Fruit fly (Drosophila melanogaster): ENCODE results near the gene CG1582.

The CG1582 gene

DNA sequence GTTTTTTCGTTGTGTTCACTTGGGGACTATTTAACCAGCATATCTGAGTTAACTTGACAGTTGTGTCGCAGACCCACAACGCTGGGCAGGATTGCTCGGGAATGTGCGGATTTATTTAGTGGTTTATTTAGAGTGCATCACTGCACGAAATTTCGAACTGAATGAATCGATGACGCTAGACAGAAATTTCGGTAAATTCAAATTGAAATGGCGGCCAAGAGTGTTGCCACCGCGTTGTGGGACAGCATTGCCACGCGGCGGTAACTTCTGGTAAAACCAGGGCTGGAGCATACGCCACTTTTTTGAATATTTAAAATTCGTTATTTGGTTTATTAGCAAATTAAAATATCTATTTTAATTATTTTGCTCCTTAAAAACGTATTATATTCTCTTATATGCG lies 44.4 kb downstream of the CG1582 start, which contains the start of gene feo (continued):
- TF ChIP-seq pfk (GFP tag; optimal IDR thresholded peaks at IDR 0.05) = no peak
- 0 out of 2 replicates have a peak, but pooled peaks have one; percentile 20 for TF ChIP-seq Scr (GFP tag; IDR thresholded peaks at IDR 0.05; ENCODE audit: partially characterized antibody)
- peak; percentile 66 for TF ChIP-seq CG10267 (tag; optimal IDR thresholded peaks at IDR 0.05)
- no peak for TF ChIP-seq Vsx1 (GFP tag; optimal IDR thresholded peaks at IDR 0.05)
- TF ChIP-seq vfl (GFP tag; optimal IDR thresholded peaks at IDR 0.05) = no peak
- TF ChIP-seq CG6254 (GFP tag; optimal IDR thresholded peaks at IDR 0.05) = no peak
- no peak for TF ChIP-seq slbo (GFP tag; IDR thresholded peaks at IDR 0.05)
- TF ChIP-seq CG4282 (GFP tag; optimal IDR thresholded peaks at IDR 0.05) = no peak
- no peak for TF ChIP-seq CrebB (tag; optimal IDR thresholded peaks at IDR 0.05)
- no peak for TF ChIP-seq CG2875 (GFP tag; optimal IDR thresholded peaks at IDR 0.05)
- TF ChIP-seq cg (GFP tag; optimal IDR thresholded peaks at IDR 0.05) = no peak
- TF ChIP-seq dmrt11E (tag; optimal IDR thresholded peaks at IDR 0.05) = no peak
- TF ChIP-seq pan (optimal IDR thresholded peaks at IDR 0.05) = no peak
- TF ChIP-seq pan (GFP tag; optimal IDR thresholded peaks at IDR 0.05 in 1 of 2, IDR thresholded peaks at IDR 0.05 in 1 of 2) = no peak
- no peak for TF ChIP-seq cad (GFP tag; optimal IDR thresholded peaks at IDR 0.05)
- TF ChIP-seq CG18476 (GFP tag; optimal IDR thresholded peaks at IDR 0.05) = no peak
- TF ChIP-seq ro (GFP tag; IDR thresholded peaks at IDR 0.05) = no peak
- no peak for TF ChIP-seq tio (GFP tag; optimal IDR thresholded peaks at IDR 0.05)
- no peak for TF ChIP-seq shn (GFP tag; optimal IDR thresholded peaks at IDR 0.05)
- no peak for TF ChIP-seq croc (GFP tag; conservative IDR thresholded peaks at IDR 0.05)
- no peak for TF ChIP-seq CG14050 (GFP tag; IDR thresholded peaks at IDR 0.05)
- TF ChIP-seq CG7372 (GFP tag; IDR thresholded peaks at IDR 0.05) = no peak
- TF ChIP-seq Usf (GFP tag; optimal IDR thresholded peaks at IDR 0.05) = no peak
- TF ChIP-seq D (optimal IDR thresholded peaks at IDR 0.05) = no peak
- no peak for TF ChIP-seq D (GFP tag; optimal IDR thresholded peaks at IDR 0.05)

DNA sequence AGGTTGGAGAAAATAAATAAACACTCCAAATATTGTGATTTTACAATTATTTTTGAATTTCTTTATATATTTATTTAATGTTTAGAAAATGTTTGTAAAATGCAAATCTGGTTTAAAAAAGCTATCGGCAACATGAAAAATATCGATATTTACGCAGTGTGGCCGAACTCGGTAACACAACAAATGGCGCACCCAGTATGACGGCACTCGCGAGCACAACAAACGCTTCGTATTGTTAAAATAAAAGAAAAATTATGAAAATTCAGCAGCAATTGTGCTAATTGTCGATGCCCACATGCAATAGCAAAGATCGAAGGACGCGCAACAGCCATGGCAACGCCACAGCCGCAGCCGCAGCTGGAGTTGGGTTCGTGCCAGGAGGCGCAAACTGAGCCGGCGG lies 50.5 kb downstream of the CG1582 start, which contains the start of gene CG2202:
TSS of gene CG2202 (plus strand) at position 193 of the 400 bp plus-strand sequence.
- TF ChIP-seq hb (GFP tag; IDR thresholded peaks at IDR 0.05; ENCODE audit: partially characterized antibody) (peak; percentile 50; the same call in 1 of the 3 replicates), Atf6 (GFP tag; IDR thresholded peaks at IDR 0.05) (no peak), Doc3 (GFP tag; IDR thresholded peaks at IDR 0.05; ENCODE audit: partially characterized antibody) (0 out of 3 replicates have a peak, but pooled peaks have one; percentile 51), CG9797 (GFP tag; optimal IDR thresholded peaks at IDR 0.05) (peak; percentile 65), HLH4C (GFP tag; IDR thresholded peaks at IDR 0.05; ENCODE audit: partially characterized antibody) (peak; percentile 68; the same call in 2 of the 3 replicates), CG14860 (GFP tag; IDR thresholded peaks at IDR 0.05; ENCODE audit: partially characterized antibody) (peak; percentile 52; the same call in 2 of the 3 replicates), CG9437 (GFP tag; optimal IDR thresholded peaks at IDR 0.05) (no peak), B-H2 (GFP tag; optimal IDR thresholded peaks at IDR 0.05) (no peak), H15 (GFP tag; IDR thresholded peaks at IDR 0.05) (no peak), CG15269 (tag; optimal IDR thresholded peaks at IDR 0.05) (no peak), E2f1 (GFP tag; IDR thresholded peaks at IDR 0.05) (no peak), cwo (GFP tag; optimal IDR thresholded peaks at IDR 0.05) (no peak), sd (tag; optimal IDR thresholded peaks at IDR 0.05) (peak; percentile 48), tin (GFP tag; optimal IDR thresholded peaks at IDR 0.05) (no peak), CG42726 (GFP tag; IDR thresholded peaks at IDR 0.05; ENCODE audit: partially characterized antibody) (peak; percentile 18; the same call in 1 of the 2 replicates), CG4617 (GFP tag; optimal IDR thresholded peaks at IDR 0.05; ENCODE audit: borderline replicate concordance) (peak; percentile 71), Ets97D (GFP tag; optimal IDR thresholded peaks at IDR 0.05) (peak; percentile 16), zen2 (GFP tag; IDR thresholded peaks at IDR 0.05; ENCODE audit: partially characterized antibody) (peak; percentile 51; the same call in 1 of the 3 replicates), CG1792 (GFP tag; optimal IDR thresholded peaks at IDR 0.05) (no peak), trem (tag; optimal IDR thresholded peaks at IDR 0.05) (peak; percentile 58), gsb (GFP tag; IDR thresholded peaks at IDR 0.05) (no peak), CG16813 (GFP tag; IDR thresholded peaks at IDR 0.05; ENCODE audit: partially characterized antibody) (peak; percentile 80), Ets65A (GFP tag) (peak; percentile 78), gfzf (GFP tag; optimal IDR thresholded peaks at IDR 0.05) (peak; percentile 74), nmo (GFP tag; optimal IDR thresholded peaks at IDR 0.05) (peak; percentile 20), Bgb (GFP tag; IDR thresholded peaks at IDR 0.05; ENCODE audit: partially characterized antibody) (peak; percentile 61)

Measured in whole organism, embryonic.